Worm (Caenorhabditis elegans) whole organism, early embryonic: ENCODE measurements around the gene cest-33.

Experiments used
- B0310.2 ChIP-seq: sonication (generic microtip); optimal IDR thresholded peaks from 2 replicates; lab custom pipeline; 2016; ENCODE audit warnings: mild to moderate bottlenecking, missing genetic modification characterization, missing compliant biosample characterization
- F13C5.2 ChIP-seq: sonication (generic microtip); optimal IDR thresholded peaks from 2 replicates; lab custom pipeline; 2017; ENCODE audit warnings: mild to moderate bottlenecking, missing genetic modification characterization, inconsistent platforms, missing compliant biosample characterization
- ama-1 ChIP-seq: fragments of 150-350 bp; optimal IDR thresholded peaks from 2 replicates; lab custom pipeline; 2014
- ceh-13 ChIP-seq: fragments of 200-800 bp; sonication (Bioruptor generic); optimal IDR thresholded peaks from 2 replicates; lab custom pipeline; 2018; ENCODE audit warnings: mild to moderate bottlenecking, missing genetic modification characterization, missing compliant biosample characterization
- ceh-36 ChIP-seq: sonication (generic microtip); optimal IDR thresholded peaks from 2 replicates; lab custom pipeline; 2016; ENCODE audit warnings: missing genetic modification characterization, inconsistent platforms, missing compliant biosample characterization
- ets-7 ChIP-seq: sonication (generic microtip); optimal IDR thresholded peaks from 2 replicates; lab custom pipeline; 2016; ENCODE audit warnings: missing genotype, missing genetic modification characterization, missing compliant biosample characterization
- flt-1 ChIP-seq: fragments of 200-800 bp; sonication (Bioruptor generic); IDR thresholded peaks from 2 replicates; pipeline ENCODE4 v1.3.6; 2022; ENCODE audit warnings: missing genetic modification characterization, missing compliant biosample characterization
- hmbx-1 ChIP-seq: sonication (generic microtip); optimal IDR thresholded peaks from 2 replicates; lab custom pipeline; 2016; ENCODE audit warnings: mild to moderate bottlenecking, missing genetic modification characterization, missing compliant biosample characterization
- pes-1 ChIP-seq: fragments of 200-800 bp; sonication (Bioruptor generic); IDR thresholded peaks from 2 replicates; pipeline ENCODE4 v1.3.6; 2022; ENCODE audit warnings: missing genetic modification reagents, missing genetic modification characterization, missing compliant biosample characterization
- scrt-1 ChIP-seq: fragments of 200-800 bp; sonication (Bioruptor generic); IDR thresholded peaks from 2 replicates; pipeline ENCODE4 v1.3.6; 2022; ENCODE audit warnings: missing genetic modification characterization, missing compliant biosample characterization
- sea-1 ChIP-seq: fragments of 200-800 bp; sonication (Bioruptor generic); conservative IDR thresholded peaks from 2 replicates; pipeline ENCODE4 v1.3.6; 2022; ENCODE audit warnings: missing genetic modification characterization, missing compliant biosample characterization
- tbx-37 ChIP-seq: fragments of 200-800 bp; sonication (Bioruptor generic); conservative IDR thresholded peaks from 2 replicates; pipeline ENCODE4 v1.3.6; 2022; ENCODE audit warnings: missing genetic modification reagents, missing genetic modification characterization, missing compliant biosample characterization
- tra-4 ChIP-seq: sonication (generic microtip); optimal IDR thresholded peaks from 2 replicates; lab custom pipeline; 2017; ENCODE audit warnings: missing genetic modification characterization, missing compliant biosample characterization

cest-33 gene

ce11 chrV:6317928-6318327 lies 47.5 kb downstream of the cest-33 start:
- TF ChIP-seq tbx-37 = no peak
- no peak for TF ChIP-seq ets-7 (tag; lab: Kevin White, UChicago)
- TF ChIP-seq ceh-13 = no peak
- no peak for TF ChIP-seq flt-1 (GFP tag; lab: Robert Waterston, UW)

DNA sequence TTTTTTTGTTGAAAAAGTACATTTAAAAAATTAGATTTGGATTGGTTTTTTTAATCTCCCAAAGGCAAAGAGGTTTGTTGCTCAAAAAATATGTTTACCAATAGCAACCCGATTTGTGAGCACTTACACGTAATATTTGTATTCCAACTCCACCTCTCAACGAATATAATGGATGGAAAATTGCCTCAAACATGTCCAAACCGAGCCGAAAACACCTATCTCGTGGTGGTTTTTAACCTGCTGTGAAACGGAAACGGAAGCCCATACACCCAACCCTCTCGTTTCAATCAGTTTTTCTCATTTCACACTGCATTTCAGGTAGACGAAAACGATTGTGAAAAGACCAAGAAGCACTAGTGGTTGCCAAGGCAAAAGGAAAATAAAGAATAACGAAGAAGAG lies 48.8 kb downstream of the cest-33 start, which contains the start of gene cest-24:
cest-24 (plus strand) TSS at position 301 of the 400 bp plus-strand sequence.
- no peak for TF ChIP-seq F13C5.2 (tag; lab: Kevin White, UChicago)
- no peak for TF ChIP-seq hmbx-1 (tag; lab: Kevin White, UChicago)
- no peak for TF ChIP-seq ceh-36
- TF ChIP-seq scrt-1 (GFP tag; lab: Robert Waterston, UW) = no peak
- TF ChIP-seq tra-4 = no peak
- no peak for TF ChIP-seq sea-1
- no peak for TF ChIP-seq ama-1 (lab: Kevin White, UChicago)
- TF ChIP-seq pes-1 (GFP tag; lab: Robert Waterston, UW) = no peak
- no peak for TF ChIP-seq B0310.2
